Fruit fly (Drosophila melanogaster): ENCODE data around the gene Zasp66.

DNA sequence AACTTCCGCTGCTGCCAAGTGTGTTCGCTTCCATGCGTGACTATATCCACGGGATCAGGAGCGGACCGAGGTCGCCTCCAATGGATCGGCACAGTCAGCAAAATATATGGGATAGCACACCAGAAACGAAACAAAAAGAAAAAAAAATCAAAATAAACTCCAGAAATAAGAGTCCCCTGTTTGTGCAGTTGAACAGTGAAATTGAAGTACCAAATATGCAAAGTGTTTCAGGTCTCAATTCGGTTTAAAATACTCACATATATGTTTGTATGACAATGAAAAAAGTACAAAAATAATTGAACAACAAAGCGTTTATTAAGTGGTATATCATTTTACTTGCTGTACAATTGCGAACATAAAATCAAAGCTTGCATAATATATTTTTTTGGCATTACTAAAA is 35.4 kb downstream of the Zasp66 start:
- no peak for TF ChIP-seq CTCF (optimal IDR thresholded peaks at IDR 0.05)
- TF ChIP-seq CG8478 (optimal IDR thresholded peaks at IDR 0.05), result no peak

All from S2 (cell line).